Fruit fly (Drosophila melanogaster) whole organism, embryonic: Measurements from ENCODE around the gene CG31515.

Experiments
- B-H1 ChIP-seq: fragments of 200-800 bp; sonication (Bioruptor generic); IDR thresholded peaks from 3 replicates; pipeline ENCODE4 v1.3.6; 2022; ENCODE audit warnings: missing biosample characterization, missing genetic modification characterization
- CG10147 ChIP-seq: fragments of 200-800 bp; sonication (Bioruptor generic); optimal IDR thresholded peaks from 2 replicates; lab custom pipeline; 2019; ENCODE audit warnings: missing biosample characterization, mild to moderate bottlenecking, missing genetic modification characterization, moderate library complexity
- CG10366 ChIP-seq: fragments of 200-800 bp; sonication (Bioruptor generic); IDR thresholded peaks from 2 replicates; pipeline ENCODE4 v1.3.6; 2022; ENCODE audit warnings: missing biosample characterization, missing genetic modification characterization
- CG10959 ChIP-seq: fragments of 200-800 bp; sonication (Bioruptor generic); IDR thresholded peaks from 2 replicates; pipeline ENCODE4 v1.3.6; 2022; ENCODE audit warnings: missing biosample characterization, missing genetic modification characterization
- CG12104 ChIP-seq: fragments of 200-800 bp; sonication (Bioruptor generic); optimal IDR thresholded peaks from 3 replicates; lab custom pipeline; 2016; ENCODE audit warnings: missing biosample characterization, missing genetic modification characterization
- CG12219 ChIP-seq: fragments of 200-800 bp; sonication (Bioruptor generic); optimal IDR thresholded peaks from 3 replicates; lab custom pipeline; 2018; ENCODE audit warnings: missing biosample characterization, mild to moderate bottlenecking, missing genetic modification characterization
- CG12236 ChIP-seq: fragments of 200-800 bp; sonication (Bioruptor generic); optimal IDR thresholded peaks from 2 replicates; lab custom pipeline; 2016; ENCODE audit warnings: missing biosample characterization, missing genetic modification characterization
- CG12769 ChIP-seq: fragments of 200-800 bp; sonication (Bioruptor generic); optimal IDR thresholded peaks from 2 replicates; lab custom pipeline; 2019; ENCODE audit warnings: missing biosample characterization, mild to moderate bottlenecking, missing genetic modification characterization, moderate library complexity
- CG13424 ChIP-seq: fragments of 200-800 bp; sonication (Bioruptor generic); optimal IDR thresholded peaks from 2 replicates; lab custom pipeline; 2019; ENCODE audit warnings: missing biosample characterization, mild to moderate bottlenecking, missing genetic modification characterization, moderate library complexity
- CG17186 ChIP-seq: fragments of 200-800 bp; sonication (Bioruptor generic); optimal IDR thresholded peaks from 3 replicates; lab custom pipeline; 2017; ENCODE audit warnings: missing biosample characterization, missing genetic modification reagents, missing genetic modification characterization
- CG17568 ChIP-seq: fragments of 200-800 bp; sonication (Bioruptor generic); optimal IDR thresholded peaks from 2 replicates; lab custom pipeline; 2018; ENCODE audit warnings: missing biosample characterization, mild to moderate bottlenecking, missing genetic modification characterization, moderate library complexity
- CG17802 ChIP-seq: fragments of 200-800 bp; sonication (Bioruptor generic); optimal IDR thresholded peaks from 2 replicates; lab custom pipeline; 2018; ENCODE audit warnings: missing biosample characterization, mild to moderate bottlenecking, missing genetic modification characterization, moderate library complexity
- CG18764 ChIP-seq: fragments of 200-800 bp; sonication (Bioruptor generic); optimal IDR thresholded peaks from 3 replicates; lab custom pipeline; 2016; ENCODE audit warnings: missing biosample characterization, missing genetic modification characterization
- CG30431 ChIP-seq: fragments of 200-800 bp; sonication (Bioruptor generic); optimal IDR thresholded peaks from 2 replicates; lab custom pipeline; 2017; ENCODE audit warnings: missing biosample characterization, missing genetic modification characterization
- CG31365 ChIP-seq: fragments of 200-800 bp; sonication (Bioruptor generic); optimal IDR thresholded peaks from 2 replicates; lab custom pipeline; 2018; ENCODE audit warnings: missing biosample characterization, mild to moderate bottlenecking, missing genetic modification characterization
- CG4820 ChIP-seq: fragments of 200-800 bp; sonication (Bioruptor generic); optimal IDR thresholded peaks from 3 replicates; lab custom pipeline; 2016; ENCODE audit warnings: missing biosample characterization, missing genetic modification characterization
- CG7928 ChIP-seq: fragments of 200-800 bp; sonication (Bioruptor generic); optimal IDR thresholded peaks from 2 replicates; lab custom pipeline; 2017; ENCODE audit warnings: missing biosample characterization, mild to moderate bottlenecking, missing genetic modification characterization
- CG8359 ChIP-seq: fragments of 200-800 bp; sonication (Bioruptor generic); optimal IDR thresholded peaks from 2 replicates; lab custom pipeline; 2017; ENCODE audit warnings: missing biosample characterization, mild to moderate bottlenecking, missing genetic modification characterization, borderline replicate concordance
- CG9727 ChIP-seq: fragments of 200-800 bp; sonication (Bioruptor generic); optimal IDR thresholded peaks from 3 replicates; lab custom pipeline; 2017; ENCODE audit warnings: missing biosample characterization, mild to moderate bottlenecking, missing genetic modification characterization
- Camta ChIP-seq: fragments of 200-800 bp; sonication (Bioruptor generic); optimal IDR thresholded peaks from 2 replicates; lab custom pipeline; 2016; ENCODE audit warnings: missing biosample characterization, missing genetic modification characterization
- Dip3 ChIP-seq: fragments of 200-800 bp; sonication (Bioruptor generic); optimal IDR thresholded peaks from 3 replicates; lab custom pipeline; 2016; ENCODE audit warnings: missing biosample characterization, missing genetic modification characterization
- H15 ChIP-seq: fragments of 200-800 bp; sonication (Bioruptor generic); IDR thresholded peaks from 3 replicates; pipeline ENCODE4 v1.3.6; 2022; ENCODE audit warnings: missing biosample characterization, missing genetic modification characterization
- HLH54F ChIP-seq: fragments of 200-800 bp; sonication (Bioruptor generic); optimal IDR thresholded peaks from 3 replicates; lab custom pipeline; 2016; ENCODE audit warnings: missing biosample characterization, missing genetic modification characterization
- Hr3 ChIP-seq: fragments of 200-800 bp; sonication (Bioruptor generic); optimal IDR thresholded peaks from 3 replicates; lab custom pipeline; 2016; ENCODE audit warnings: missing biosample characterization, missing genetic modification characterization
- Lhr ChIP-seq: fragments of 200-800 bp; sonication (Bioruptor generic); optimal IDR thresholded peaks from 3 replicates; lab custom pipeline; 2017; ENCODE audit warnings: mild to moderate bottlenecking, missing biosample characterization, missing genetic modification reagents, missing genetic modification characterization
- Ravus ChIP-seq: fragments of 200-800 bp; sonication (Bioruptor generic); IDR thresholded peaks from 2 replicates; pipeline ENCODE4 v1.3.6; 2022; ENCODE audit warnings: missing biosample characterization, missing genetic modification characterization
- Sry-δ ChIP-seq: fragments of 200-800 bp; sonication (Bioruptor generic); optimal IDR thresholded peaks from 2 replicates; lab custom pipeline; 2016; ENCODE audit warnings: missing biosample characterization, missing genetic modification characterization
- Ssrp ChIP-seq: fragments of 200-800 bp; sonication (Bioruptor generic); optimal IDR thresholded peaks from 2 replicates; lab custom pipeline; 2018; ENCODE audit warnings: missing biosample characterization, mild to moderate bottlenecking, missing genetic modification characterization, moderate library complexity
- Stat92E ChIP-seq, 3 experiments: fragments of >200 bp in 2 of 3; fragments of 200-800 bp in 1 of 3; sonication (Bioruptor generic) in 1 of 3; optimal IDR thresholded peaks; 2 replicates each; lab custom pipeline; 2017 to 2019; ENCODE audit warnings: missing biosample characterization in 3 of 3, missing genetic modification characterization in 3 of 3, mild to moderate bottlenecking in 1 of 3, moderate library complexity in 1 of 3
- Taf1 ChIP-seq: fragments of 200-800 bp; sonication (Bioruptor generic); IDR thresholded peaks from 2 replicates; pipeline ENCODE4 v1.3.6; 2022; ENCODE audit warnings: missing biosample characterization, missing genetic modification characterization
- Usf ChIP-seq: fragments of 200-800 bp; sonication (Bioruptor generic); optimal IDR thresholded peaks from 2 replicates; lab custom pipeline; 2017; ENCODE audit warnings: missing genotype, missing biosample characterization, missing genetic modification characterization
- ara ChIP-seq: fragments of 200-800 bp; sonication (Bioruptor generic); IDR thresholded peaks from 2 replicates; pipeline ENCODE4 v1.3.6; 2022; ENCODE audit warnings: missing biosample characterization, missing genetic modification characterization
- bsh ChIP-seq, 2 experiments: fragments of 200-800 bp; sonication (Bioruptor generic); optimal IDR thresholded peaks; 2 replicates each; lab custom pipeline; 2017 to 2018; ENCODE audit warnings: mild to moderate bottlenecking in 2 of 2, missing biosample characterization in 2 of 2, missing genetic modification characterization in 2 of 2, moderate library complexity in 1 of 2
- cas ChIP-seq: fragments of 200-800 bp; sonication (Bioruptor generic); IDR thresholded peaks from 2 replicates; pipeline ENCODE4 v1.3.6; 2022; ENCODE audit warnings: missing biosample characterization, missing genetic modification characterization
- ci ChIP-seq: fragments of 200-800 bp; sonication (Bioruptor generic); IDR thresholded peaks from 3 replicates; pipeline ENCODE4 v1.3.6; 2022; ENCODE audit warnings: missing biosample characterization, missing genetic modification characterization
- crp ChIP-seq, 2 experiments: fragments of 200-800 bp; sonication (Bioruptor generic); optimal IDR thresholded peaks; 2 replicates in 1 of 2; 3 replicates in 1 of 2; lab custom pipeline; 2017; ENCODE audit warnings: missing biosample characterization in 2 of 2, missing genetic modification characterization in 2 of 2, mild to moderate bottlenecking in 1 of 2, moderate library complexity in 1 of 2
- fd3F ChIP-seq: fragments of 200-800 bp; sonication (Bioruptor generic); optimal IDR thresholded peaks from 2 replicates; lab custom pipeline; 2018; ENCODE audit warnings: missing biosample characterization, mild to moderate bottlenecking, missing genetic modification characterization, moderate library complexity
- insv ChIP-seq, 2 experiments: fragments of 200-800 bp; sonication (Bioruptor generic); optimal IDR thresholded peaks; 3 replicates each; lab custom pipeline; 2016 to 2018; ENCODE audit warnings: missing biosample characterization in 2 of 2, missing genetic modification characterization in 2 of 2
- jumu ChIP-seq: fragments of 200-800 bp; sonication (Bioruptor generic); optimal IDR thresholded peaks from 3 replicates; lab custom pipeline; 2016; ENCODE audit warnings: missing biosample characterization, missing genetic modification characterization
- kay ChIP-seq: fragments of 200-800 bp; sonication (Bioruptor generic); optimal IDR thresholded peaks from 2 replicates; lab custom pipeline; 2016; ENCODE audit warnings: missing biosample characterization, missing genetic modification characterization
- pho ChIP-seq: fragments of 200-800 bp; sonication (Bioruptor generic); optimal IDR thresholded peaks from 2 replicates; lab custom pipeline; 2016; ENCODE audit warnings: missing biosample characterization, missing genetic modification characterization
- pum ChIP-seq: fragments of 200-800 bp; sonication (Bioruptor generic); optimal IDR thresholded peaks from 2 replicates; lab custom pipeline; 2016; ENCODE audit warnings: missing biosample characterization, missing genetic modification characterization
- salm ChIP-seq: fragments of 200-800 bp; sonication (Bioruptor generic); optimal IDR thresholded peaks from 2 replicates; lab custom pipeline; 2018; ENCODE audit warnings: missing biosample characterization, mild to moderate bottlenecking, missing genetic modification characterization
- slp2 ChIP-seq: fragments of 200-800 bp; sonication (Bioruptor generic); optimal IDR thresholded peaks from 2 replicates; lab custom pipeline; 2016; ENCODE audit warnings: missing biosample characterization, missing genetic modification characterization
- sna ChIP-seq: fragments of 200-800 bp; sonication (Bioruptor generic); IDR thresholded peaks from 2 replicates; pipeline ENCODE4 v1.3.6; 2022; ENCODE audit warnings: missing biosample characterization, missing genetic modification characterization; ENCODE audit not compliant: partially characterized antibody
- sr ChIP-seq: fragments of 200-800 bp; sonication (Bioruptor generic); IDR thresholded peaks from 3 replicates; pipeline ENCODE4 v1.3.6; 2022; ENCODE audit warnings: missing biosample characterization, missing genetic modification characterization
- tap ChIP-seq: fragments of 200-800 bp; optimal IDR thresholded peaks from 3 replicates; lab custom pipeline; 2019; ENCODE audit warnings: missing biosample characterization, mild to moderate bottlenecking, missing genetic modification characterization, moderate library complexity
- tll ChIP-seq, 2 experiments: fragments of 200-800 bp in 1 of 2; fragments of >200 bp in 1 of 2; sonication (Bioruptor generic) in 1 of 2; optimal IDR thresholded peaks; 2 replicates each; lab custom pipeline; 2017 to 2019; ENCODE audit warnings: missing biosample characterization in 2 of 2, missing genetic modification characterization in 2 of 2, mild to moderate bottlenecking in 1 of 2, moderate library complexity in 1 of 2
- ttk ChIP-seq: fragments of 200-800 bp; sonication (Bioruptor generic); IDR thresholded peaks from 2 replicates; pipeline ENCODE4 v2.1.2; 2022; ENCODE audit warnings: missing biosample characterization, missing genetic modification characterization

Gene CG31515

dm6 chr3R:23345057-23345776 is 43.5 kb downstream of the CG31515 start (continued):
- TF ChIP-seq Hr3 (GFP tag; lab: Kevin White, UChicago) (peak; percentile 11), sna (no peak), jumu (GFP tag; lab: Kevin White, UChicago) (no peak), crp (GFP tag; optimal IDR thresholded peaks at IDR 0.05; lab: Kevin White, UChicago) (no peak), Camta (GFP tag; lab: Kevin White, UChicago) (no peak), CG10366 (GFP tag; lab: Robert Waterston, UW) (no peak), Stat92E (GFP tag; optimal IDR thresholded peaks at IDR 0.05; lab: Kevin White, UChicago) (no peak), Taf1 (no peak), kay (GFP tag; lab: Kevin White, UChicago) (no peak), CG12236 (GFP tag; lab: Kevin White, UChicago) (no peak), slp2 (GFP tag; lab: Kevin White, UChicago) (no peak), CG17568 (GFP tag; lab: Kevin White, UChicago) (no peak), CG10959 (GFP tag; lab: Robert Waterston, UW) (0 out of 2 replicates have a peak, but pooled peaks have one; percentile 7), CG12104 (GFP tag; lab: Kevin White, UChicago) (peak; percentile 5), Ravus (no peak), CG17186 (GFP tag; lab: Kevin White, UChicago) (no peak), Sry-δ (GFP tag; lab: Kevin White, UChicago) (no peak), Lhr (GFP tag; lab: Kevin White, UChicago) (peak; percentile 0), tll (GFP tag; optimal IDR thresholded peaks at IDR 0.05; lab: Kevin White, UChicago) (peak in 1 of 2 experiments; percentile 14), cas (GFP tag; lab: Robert Waterston, UW) (no peak), CG4820 (GFP tag; lab: Kevin White, UChicago) (peak; percentile 29), Usf (no peak), ci (GFP tag; lab: Robert Waterston, UW) (no peak), CG18764 (GFP tag; lab: Kevin White, UChicago) (no peak), Dip3 (GFP tag; lab: Kevin White, UChicago) (no peak), fd3F (GFP tag; lab: Kevin White, UChicago) (no peak), CG17802 (tag; lab: Kevin White, UChicago) (no peak), pho (GFP tag; lab: Kevin White, UChicago) (no peak), Ssrp (tag; lab: Kevin White, UChicago) (peak; percentile 26), CG12219 (GFP tag; lab: Kevin White, UChicago) (no peak), HLH54F (GFP tag; lab: Kevin White, UChicago) (no peak), CG30431 (GFP tag; lab: Kevin White, UChicago) (no peak), CG12769 (no peak), CG13424 (tag; lab: Kevin White, UChicago) (peak; percentile 37), CG9727 (peak; percentile 80), H15 (GFP tag; lab: Robert Waterston, UW) (no peak), sr (GFP tag; lab: Robert Waterston, UW) (no peak), tap (tag; lab: Kevin White, UChicago) (peak; percentile 4), ttk (GFP tag; lab: Robert Waterston, UW) (no peak), insv (GFP tag; optimal IDR thresholded peaks at IDR 0.05; lab: Kevin White, UChicago) (no peak), ara (GFP tag; lab: Robert Waterston, UW) (peak; percentile 67), CG7928 (GFP tag; lab: Kevin White, UChicago) (no peak), B-H1 (GFP tag; lab: Robert Waterston, UW) (no peak), CG8359 (peak; percentile 44), salm (no peak), CG10147 (GFP tag; lab: Kevin White, UChicago) (no peak), bsh (GFP tag; optimal IDR thresholded peaks at IDR 0.05; lab: Kevin White, UChicago) (peak; percentile 26 to 63), pum (no peak), CG31365 (no peak)
